Fruit fly (Drosophila melanogaster) whole organism, embryonic: ENCODE measurements around the gene Prx2.

Experiments
- Abd-B ChIP-seq: fragments of 200-800 bp; sonication (Bioruptor generic); optimal IDR thresholded peaks from 2 replicates; lab custom pipeline; 2018; ENCODE audit warnings: missing biosample characterization, mild to moderate bottlenecking, missing genetic modification characterization, moderate library complexity
- Ada2b ChIP-seq: fragments of 200-800 bp; sonication (Bioruptor generic); IDR thresholded peaks from 2 replicates; pipeline ENCODE4 v1.3.6; 2022; ENCODE audit warnings: missing biosample characterization, missing genetic modification characterization
- CG10979 ChIP-seq: fragments of 200-800 bp; sonication (Bioruptor generic); optimal IDR thresholded peaks from 2 replicates; lab custom pipeline; 2018; ENCODE audit warnings: missing biosample characterization, mild to moderate bottlenecking, missing genetic modification characterization, moderate library complexity
- CG11398 ChIP-seq: fragments of 200-800 bp; sonication (Bioruptor generic); optimal IDR thresholded peaks from 2 replicates; lab custom pipeline; 2016; ENCODE audit warnings: missing biosample characterization, missing genetic modification characterization
- CG11723 ChIP-seq: fragments of 200-800 bp; sonication (Bioruptor generic); optimal IDR thresholded peaks from 2 replicates; lab custom pipeline; 2017; ENCODE audit warnings: missing biosample characterization, mild to moderate bottlenecking, missing genetic modification characterization
- CG14667 ChIP-seq: fragments of 200-800 bp; sonication (Bioruptor generic); IDR thresholded peaks from 2 replicates; pipeline ENCODE4 v1.3.6; 2022; ENCODE audit warnings: missing biosample characterization, missing genetic modification characterization
- CG15514 ChIP-seq: fragments of 200-800 bp; sonication (Bioruptor generic); optimal IDR thresholded peaks from 3 replicates; lab custom pipeline; 2017; ENCODE audit warnings: missing biosample characterization, missing genetic modification characterization, mild to moderate bottlenecking, moderate library complexity, missing genetic modification reagents
- CG16863 ChIP-seq: fragments of 200-800 bp; sonication (Bioruptor generic); optimal IDR thresholded peaks from 3 replicates; lab custom pipeline; 2016; ENCODE audit warnings: missing biosample characterization, missing genetic modification characterization
- CG17802 ChIP-seq: fragments of 200-800 bp; sonication (Bioruptor generic); optimal IDR thresholded peaks from 2 replicates; lab custom pipeline; 2018; ENCODE audit warnings: missing biosample characterization, mild to moderate bottlenecking, missing genetic modification characterization, moderate library complexity
- CG3995 ChIP-seq: fragments of 200-800 bp; sonication (Bioruptor generic); optimal IDR thresholded peaks from 3 replicates; lab custom pipeline; 2016; ENCODE audit warnings: missing biosample characterization, missing genetic modification characterization
- CG42726 ChIP-seq: fragments of 200-800 bp; sonication (Bioruptor generic); IDR thresholded peaks from 2 replicates; pipeline ENCODE4 v1.3.6; 2022; ENCODE audit warnings: missing biosample characterization, missing genetic modification characterization; ENCODE audit not compliant: partially characterized antibody
- CG4360 ChIP-seq: fragments of 200-800 bp; sonication (Bioruptor generic); IDR thresholded peaks from 2 replicates; pipeline ENCODE4 v1.3.6; 2022; ENCODE audit warnings: missing biosample characterization, missing genetic modification characterization
- CG6272 ChIP-seq: fragments of 200-800 bp; sonication (Bioruptor generic); IDR thresholded peaks from 2 replicates; pipeline ENCODE4 v1.3.6; 2022; ENCODE audit warnings: missing biosample characterization, missing genetic modification characterization
- CG7556 ChIP-seq: fragments of 200-800 bp; sonication (Bioruptor generic); optimal IDR thresholded peaks from 2 replicates; lab custom pipeline; 2017; ENCODE audit warnings: missing biosample characterization, mild to moderate bottlenecking, missing genetic modification characterization
- CG9215 ChIP-seq: fragments of 200-800 bp; sonication (Bioruptor generic); IDR thresholded peaks from 2 replicates; pipeline ENCODE4 v1.3.6; 2022; ENCODE audit warnings: missing biosample characterization, missing genetic modification characterization
- D ChIP-seq, 2 experiments: fragments of 200-800 bp in 1 of 2; fragments of >200 bp in 1 of 2; sonication (Bioruptor generic) in 1 of 2; optimal IDR thresholded peaks; 2 replicates in 1 of 2; 3 replicates in 1 of 2; lab custom pipeline; 2017; ENCODE audit warnings: mild to moderate bottlenecking in 1 of 2, missing biosample characterization in 1 of 2, missing genetic modification characterization in 1 of 2, missing genetic modification reagents in 1 of 2
- Ets97D ChIP-seq: fragments of 200-800 bp; sonication (Bioruptor generic); optimal IDR thresholded peaks from 3 replicates; lab custom pipeline; 2016; ENCODE audit warnings: missing biosample characterization, missing genetic modification characterization
- HLHmδ ChIP-seq: fragments of 200-800 bp; sonication (Bioruptor generic); optimal IDR thresholded peaks from 2 replicates; lab custom pipeline; 2018; ENCODE audit warnings: missing biosample characterization, mild to moderate bottlenecking, missing genetic modification characterization, moderate library complexity
- Lim3 ChIP-seq: fragments of 200-800 bp; sonication (Bioruptor generic); IDR thresholded peaks from 2 replicates; pipeline ENCODE4 v1.3.6; 2022; ENCODE audit warnings: missing biosample characterization, missing genetic modification characterization
- MESR4 ChIP-seq: fragments of 200-800 bp; sonication (Bioruptor generic); optimal IDR thresholded peaks from 2 replicates; lab custom pipeline; 2018; ENCODE audit warnings: missing biosample characterization, mild to moderate bottlenecking, missing genetic modification characterization, moderate library complexity
- Mes4 ChIP-seq: fragments of 200-800 bp; sonication (Bioruptor generic); optimal IDR thresholded peaks from 2 replicates; lab custom pipeline; 2016; ENCODE audit warnings: missing biosample characterization, missing genetic modification characterization
- Myb ChIP-seq: fragments of 200-800 bp; sonication (Bioruptor generic); optimal IDR thresholded peaks from 2 replicates; lab custom pipeline; 2016; ENCODE audit warnings: missing biosample characterization, missing genetic modification characterization
- NfI ChIP-seq: fragments of 200-800 bp; sonication (Bioruptor generic); optimal IDR thresholded peaks from 3 replicates; lab custom pipeline; 2018; ENCODE audit warnings: missing biosample characterization, mild to moderate bottlenecking, missing genetic modification characterization, moderate library complexity
- Pdp1 ChIP-seq, 2 experiments: fragments of 200-800 bp; sonication (Bioruptor generic); optimal IDR thresholded peaks; 3 replicates each; lab custom pipeline; 2016; ENCODE audit warnings: missing biosample characterization in 2 of 2, missing genetic modification characterization in 2 of 2, mild to moderate bottlenecking in 1 of 2, moderate library complexity in 1 of 2
- Spps ChIP-seq: fragments of 200-800 bp; sonication (Bioruptor generic); optimal IDR thresholded peaks from 2 replicates; lab custom pipeline; 2018; ENCODE audit warnings: missing biosample characterization, mild to moderate bottlenecking, missing genetic modification characterization
- Stat92E ChIP-seq, 3 experiments: fragments of >200 bp in 2 of 3; fragments of 200-800 bp in 1 of 3; sonication (Bioruptor generic) in 1 of 3; optimal IDR thresholded peaks; 2 replicates each; lab custom pipeline; 2017 to 2019; ENCODE audit warnings: missing biosample characterization in 3 of 3, missing genetic modification characterization in 3 of 3, mild to moderate bottlenecking in 1 of 3, moderate library complexity in 1 of 3
- ato ChIP-seq: fragments of 200-800 bp; sonication (Bioruptor generic); IDR thresholded peaks from 2 replicates; pipeline ENCODE4 v1.3.6; 2022; ENCODE audit warnings: missing biosample characterization, missing genetic modification characterization; ENCODE audit not compliant: partially characterized antibody
- bigmax ChIP-seq: fragments of 200-800 bp; sonication (Bioruptor generic); optimal IDR thresholded peaks from 2 replicates; lab custom pipeline; 2018; ENCODE audit warnings: missing biosample characterization, mild to moderate bottlenecking, missing genetic modification characterization
- cas ChIP-seq: fragments of 200-800 bp; sonication (Bioruptor generic); IDR thresholded peaks from 2 replicates; pipeline ENCODE4 v1.3.6; 2022; ENCODE audit warnings: missing biosample characterization, missing genetic modification characterization
- chn ChIP-seq: fragments of 200-800 bp; sonication (Bioruptor generic); optimal IDR thresholded peaks from 2 replicates; lab custom pipeline; 2016; ENCODE audit warnings: missing biosample characterization, missing genetic modification characterization
- dm ChIP-seq: fragments of 200-800 bp; sonication (Bioruptor generic); optimal IDR thresholded peaks from 3 replicates; lab custom pipeline; 2016; ENCODE audit warnings: missing biosample characterization, missing genetic modification characterization
- eyg ChIP-seq: fragments of 200-800 bp; sonication (Bioruptor generic); optimal IDR thresholded peaks from 3 replicates; lab custom pipeline; 2016; ENCODE audit warnings: missing biosample characterization, missing genetic modification characterization
- gcm2 ChIP-seq: fragments of 200-800 bp; sonication (Bioruptor generic); optimal IDR thresholded peaks from 2 replicates; lab custom pipeline; 2016; ENCODE audit warnings: missing biosample characterization, missing genetic modification characterization
- grn ChIP-seq: fragments of 200-800 bp; sonication (Bioruptor generic); optimal IDR thresholded peaks from 3 replicates; lab custom pipeline; 2017; ENCODE audit warnings: missing biosample characterization, missing genetic modification characterization
- hkb ChIP-seq, 2 experiments: fragments of 200-800 bp in 1 of 2; fragments of >200 bp in 1 of 2; sonication (Bioruptor generic) in 1 of 2; IDR thresholded peaks in 1 of 2; optimal IDR thresholded peaks in 1 of 2; 2 replicates each; pipeline versions ENCODE4 v1.3.6 to Lab custom; 2017 to 2022; ENCODE audit warnings: missing biosample characterization in 1 of 2, missing genetic modification characterization in 1 of 2
- hth ChIP-seq: fragments of >200 bp; optimal IDR thresholded peaks from 2 replicates; lab custom pipeline; 2017; ENCODE audit warnings: inconsistent platforms
- ind ChIP-seq: fragments of 200-800 bp; sonication (Bioruptor generic); optimal IDR thresholded peaks from 3 replicates; lab custom pipeline; 2016; ENCODE audit warnings: missing biosample characterization, missing genetic modification characterization
- insv ChIP-seq, 2 experiments: fragments of 200-800 bp; sonication (Bioruptor generic); optimal IDR thresholded peaks; 3 replicates each; lab custom pipeline; 2016 to 2018; ENCODE audit warnings: missing biosample characterization in 2 of 2, missing genetic modification characterization in 2 of 2
- nerfin-2 ChIP-seq: fragments of 200-800 bp; sonication (Bioruptor generic); IDR thresholded peaks from 2 replicates; pipeline ENCODE4 v1.3.6; 2022; ENCODE audit warnings: missing biosample characterization, missing genetic modification characterization; ENCODE audit not compliant: partially characterized antibody
- onecut ChIP-seq: fragments of 200-800 bp; sonication (Bioruptor generic); IDR thresholded peaks from 2 replicates; pipeline ENCODE4 v1.3.6; 2022; ENCODE audit warnings: missing biosample characterization, missing genetic modification characterization
- peb ChIP-seq: fragments of 200-800 bp; sonication (Bioruptor generic); IDR thresholded peaks from 2 replicates; pipeline ENCODE4 v1.3.6; 2022; ENCODE audit warnings: missing biosample characterization, missing genetic modification characterization
- pum ChIP-seq: fragments of 200-800 bp; sonication (Bioruptor generic); optimal IDR thresholded peaks from 2 replicates; lab custom pipeline; 2016; ENCODE audit warnings: missing biosample characterization, missing genetic modification characterization
- schlank ChIP-seq: fragments of 200-800 bp; sonication (Bioruptor generic); optimal IDR thresholded peaks from 2 replicates; lab custom pipeline; 2018; ENCODE audit warnings: missing biosample characterization, mild to moderate bottlenecking, missing genetic modification characterization
- slp2 ChIP-seq: fragments of 200-800 bp; sonication (Bioruptor generic); optimal IDR thresholded peaks from 2 replicates; lab custom pipeline; 2016; ENCODE audit warnings: missing biosample characterization, missing genetic modification characterization
- so ChIP-seq: fragments of 200-800 bp; sonication (Bioruptor generic); IDR thresholded peaks from 3 replicates; pipeline ENCODE4 v1.3.6; 2022; ENCODE audit warnings: missing biosample characterization, missing genetic modification characterization
- ssp ChIP-seq: fragments of 200-800 bp; sonication (Bioruptor generic); IDR thresholded peaks from 2 replicates; pipeline ENCODE4 v1.3.6; 2022; ENCODE audit warnings: missing biosample characterization, missing genetic modification characterization
- stc ChIP-seq: fragments of 200-800 bp; sonication (Bioruptor generic); IDR thresholded peaks from 2 replicates; pipeline ENCODE4 v1.3.6; 2022; ENCODE audit warnings: missing biosample characterization, missing genetic modification characterization
- tio ChIP-seq: fragments of 200-800 bp; sonication (Bioruptor generic); optimal IDR thresholded peaks from 2 replicates; lab custom pipeline; 2017; ENCODE audit warnings: missing biosample characterization, missing genetic modification characterization, inconsistent platforms
- trh ChIP-seq: fragments of 200-800 bp; sonication (Bioruptor generic); optimal IDR thresholded peaks from 2 replicates; lab custom pipeline; 2016; ENCODE audit warnings: missing biosample characterization, missing genetic modification characterization
- twi ChIP-seq: fragments of 200-800 bp; optimal IDR thresholded peaks from 2 replicates; lab custom pipeline; 2019; ENCODE audit warnings: missing biosample characterization, mild to moderate bottlenecking, missing genetic modification characterization, moderate library complexity
- zfh1 ChIP-seq: fragments of 200-800 bp; sonication (Bioruptor generic); IDR thresholded peaks from 3 replicates; pipeline ENCODE4 v1.3.6; 2022; ENCODE audit warnings: missing biosample characterization, missing genetic modification characterization

Gene Prx2

DNA sequence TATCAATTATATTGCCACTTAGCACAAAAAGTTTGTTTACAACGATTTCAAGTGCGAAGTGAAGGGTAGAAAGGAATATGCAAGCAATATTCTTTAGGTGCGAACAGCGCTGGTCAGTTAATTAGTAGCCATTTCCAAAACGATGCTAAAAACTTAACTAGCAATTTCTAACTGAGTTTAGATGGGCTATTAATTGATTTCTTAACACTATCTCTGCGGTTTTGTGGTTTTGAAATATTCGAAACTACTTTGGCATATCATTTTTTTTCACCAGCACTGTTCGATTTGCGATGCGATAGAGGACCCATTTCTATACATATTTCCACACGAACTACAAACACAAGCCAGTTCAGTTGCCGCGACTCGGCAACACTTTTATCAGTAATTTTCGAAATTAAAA, 46.9 kb downstream of the Prx2 start (continued):
- TF ChIP-seq ssp = no peak
- no peak for TF ChIP-seq Mes4 (GFP tag; lab: Kevin White, UChicago)
- no peak for TF ChIP-seq dm (GFP tag; lab: Kevin White, UChicago)
- TF ChIP-seq peb = no peak
- TF ChIP-seq tio (GFP tag; lab: Kevin White, UChicago) = no peak
- TF ChIP-seq CG4360 (GFP tag; lab: Robert Waterston, UW) = no peak
- no peak for TF ChIP-seq CG14667 (GFP tag; lab: Robert Waterston, UW)
- TF ChIP-seq MESR4 (GFP tag; lab: Kevin White, UChicago) = no peak
- no peak for TF ChIP-seq CG11398 (GFP tag; lab: Kevin White, UChicago)
- TF ChIP-seq CG15514 (GFP tag; lab: Kevin White, UChicago) = peak; percentile 29
- TF ChIP-seq ind (GFP tag; lab: Kevin White, UChicago) = peak; percentile 3
- no peak for TF ChIP-seq Stat92E (GFP tag; optimal IDR thresholded peaks at IDR 0.05; lab: Kevin White, UChicago)
- no peak for TF ChIP-seq Ada2b
- no peak for TF ChIP-seq cas
- no peak for TF ChIP-seq CG42726 (GFP tag; lab: Robert Waterston, UW)
- TF ChIP-seq eyg = no peak
- no peak for TF ChIP-seq gcm2
- no peak for TF ChIP-seq CG17802
- TF ChIP-seq CG6272 (GFP tag; lab: Robert Waterston, UW) = no peak
- TF ChIP-seq CG9215 (GFP tag; lab: Robert Waterston, UW) = no peak
- TF ChIP-seq CG11723 (GFP tag; lab: Kevin White, UChicago) = no peak
- TF ChIP-seq Spps = no peak
- no peak for TF ChIP-seq CG3995 (GFP tag; lab: Kevin White, UChicago)
- TF ChIP-seq pum (GFP tag; lab: Kevin White, UChicago) = no peak
- no peak for TF ChIP-seq twi (tag; lab: Kevin White, UChicago)
- TF ChIP-seq insv (GFP tag; optimal IDR thresholded peaks at IDR 0.05; lab: Kevin White, UChicago) = no peak
- no peak for TF ChIP-seq onecut (GFP tag; lab: Robert Waterston, UW)
- no peak for TF ChIP-seq slp2
- no peak for TF ChIP-seq HLHmδ (GFP tag; lab: Kevin White, UChicago)
- TF ChIP-seq D (optimal IDR thresholded peaks at IDR 0.05; lab: Kevin White, UChicago) = no peak
- TF ChIP-seq D (GFP tag; optimal IDR thresholded peaks at IDR 0.05; lab: Kevin White, UChicago) = no peak
- no peak for TF ChIP-seq chn (GFP tag; lab: Kevin White, UChicago)
- TF ChIP-seq Ets97D (GFP tag; lab: Kevin White, UChicago) = no peak
- TF ChIP-seq CG7556 (GFP tag; lab: Kevin White, UChicago) = no peak
- TF ChIP-seq Abd-B (GFP tag; lab: Kevin White, UChicago) = no peak
- no peak for TF ChIP-seq Myb
- no peak for TF ChIP-seq CG16863
- 0 out of 3 replicates have a peak, but pooled peaks have one; percentile 15 for TF ChIP-seq so (GFP tag; lab: Robert Waterston, UW)
- TF ChIP-seq Pdp1 (GFP tag; optimal IDR thresholded peaks at IDR 0.05; lab: Kevin White, UChicago) = no peak
- no peak for TF ChIP-seq grn (GFP tag; lab: Kevin White, UChicago)
- no peak for TF ChIP-seq NfI
- no peak for TF ChIP-seq nerfin-2 (GFP tag; lab: Robert Waterston, UW)
- TF ChIP-seq trh (GFP tag; lab: Kevin White, UChicago) = no peak
- TF ChIP-seq hkb (optimal IDR thresholded peaks at IDR 0.05; lab: Kevin White, UChicago) = no peak
- TF ChIP-seq hkb (GFP tag; IDR thresholded peaks at IDR 0.05; lab: Robert Waterston, UW) = peak; percentile 25; the same call in 1 of the 2 replicates
- TF ChIP-seq CG10979 (tag; lab: Kevin White, UChicago) = no peak
- TF ChIP-seq Lim3 (GFP tag; lab: Robert Waterston, UW) = no peak
- peak; percentile 54 for TF ChIP-seq stc (GFP tag; lab: Robert Waterston, UW)
- TF ChIP-seq schlank = no peak
- no peak for TF ChIP-seq ato (GFP tag; lab: Robert Waterston, UW)
- no peak for TF ChIP-seq zfh1 (GFP tag; lab: Robert Waterston, UW)
- no peak for TF ChIP-seq hth
- TF ChIP-seq bigmax (GFP tag; lab: Kevin White, UChicago) = no peak
